Worm (Caenorhabditis elegans) whole organism, young adult: ENCODE results near the gene rbm-26.

Experiments used
- B0035.1 ChIP-seq: sonication (generic microtip); optimal IDR thresholded peaks from 2 replicates; lab custom pipeline; 2016; ENCODE audit warnings: missing genetic modification characterization, mild to moderate bottlenecking, missing compliant biosample characterization, missing genotype, missing genetic modification reagents
- B0261.1 ChIP-seq: sonication (generic microtip); optimal IDR thresholded peaks from 2 replicates; lab custom pipeline; 2016; ENCODE audit warnings: mild to moderate bottlenecking, missing genetic modification characterization, moderate library complexity, missing compliant biosample characterization
- F10E7.11 ChIP-seq: sonication (generic microtip); optimal IDR thresholded peaks from 2 replicates; lab custom pipeline; 2017; ENCODE audit warnings: mild to moderate bottlenecking, missing genetic modification characterization, moderate library complexity, missing compliant biosample characterization
- F22D6.2 ChIP-seq: sonication (generic microtip); optimal IDR thresholded peaks from 2 replicates; lab custom pipeline; 2016; ENCODE audit warnings: mild to moderate bottlenecking, missing genetic modification characterization, missing compliant biosample characterization
- F23B12.7 ChIP-seq: sonication (generic microtip); optimal IDR thresholded peaks from 2 replicates; lab custom pipeline; 2017; ENCODE audit warnings: missing genetic modification characterization, mild to moderate bottlenecking, missing compliant biosample characterization, antibody characterized with exemption, moderate library complexity; ENCODE audit not compliant: insufficient read depth
- F33H1.4 ChIP-seq: fragments of 200-800 bp; sonication (Bioruptor generic); IDR thresholded peaks from 2 replicates; pipeline ENCODE4 v1.3.6; 2022; ENCODE audit warnings: missing genetic modification reagents, missing genetic modification characterization, missing compliant biosample characterization
- F39B2.1 ChIP-seq: fragments of 200-800 bp; sonication (Bioruptor generic); IDR thresholded peaks from 2 replicates; pipeline ENCODE4 v1.3.6; 2022; ENCODE audit warnings: missing genetic modification reagents, missing genetic modification characterization, missing compliant biosample characterization
- F52B5.7 ChIP-seq: sonication (generic microtip); optimal IDR thresholded peaks from 2 replicates; lab custom pipeline; 2016; ENCODE audit warnings: mild to moderate bottlenecking, missing genetic modification characterization, missing compliant biosample characterization
- F57A8.1 ChIP-seq: fragments of 200-800 bp; sonication (Bioruptor generic); optimal IDR thresholded peaks from 2 replicates; lab custom pipeline; 2018; ENCODE audit warnings: mild to moderate bottlenecking, missing genetic modification characterization, moderate library complexity, missing compliant biosample characterization
- F57C9.4 ChIP-seq: sonication (generic microtip); optimal IDR thresholded peaks from 2 replicates; lab custom pipeline; 2017; ENCODE audit warnings: mild to moderate bottlenecking, missing genetic modification characterization, missing compliant biosample characterization
- K11D2.4 ChIP-seq: fragments of 200-800 bp; sonication (Bioruptor generic); IDR thresholded peaks from 2 replicates; pipeline ENCODE4 v1.3.6; 2022; ENCODE audit warnings: missing genetic modification reagents, missing genetic modification characterization, missing compliant biosample characterization
- T07F8.4 ChIP-seq: sonication (generic microtip); optimal IDR thresholded peaks from 2 replicates; lab custom pipeline; 2016; ENCODE audit warnings: mild to moderate bottlenecking, missing genetic modification characterization, moderate library complexity, missing compliant biosample characterization
- Y53F4B.3 ChIP-seq: fragments of 200-800 bp; sonication (Bioruptor generic); IDR thresholded peaks from 2 replicates; pipeline ENCODE4 v1.3.6; 2022; ENCODE audit warnings: missing genetic modification reagents, missing genetic modification characterization, missing compliant biosample characterization
- Y53G8AR.9 ChIP-seq: fragments of 200-800 bp; sonication (Bioruptor generic); conservative IDR thresholded peaks from 2 replicates; pipeline ENCODE4 v1.3.6; 2022; ENCODE audit warnings: missing genetic modification reagents, missing genetic modification characterization, missing compliant biosample characterization
- Y67H2A.10 ChIP-seq: fragments of 200-800 bp; sonication (Bioruptor generic); conservative IDR thresholded peaks from 2 replicates; pipeline ENCODE4 v1.3.6; 2022; ENCODE audit warnings: missing genetic modification reagents, missing genetic modification characterization, missing compliant biosample characterization
- Y95B8A.8 ChIP-seq: fragments of 200-800 bp; sonication (Bioruptor generic); IDR thresholded peaks from 2 replicates; pipeline ENCODE4 v1.3.6; 2022; ENCODE audit warnings: missing genetic modification reagents, missing genetic modification characterization, missing compliant biosample characterization
- aptf-2 ChIP-seq: fragments of 200-800 bp; sonication (Bioruptor generic); conservative IDR thresholded peaks from 2 replicates; pipeline ENCODE4 v1.3.6; 2022; ENCODE audit warnings: missing genetic modification reagents, missing genetic modification characterization, missing compliant biosample characterization
- athp-1 ChIP-seq: sonication (generic microtip); optimal IDR thresholded peaks from 2 replicates; lab custom pipeline; 2017; ENCODE audit warnings: mild to moderate bottlenecking, missing genetic modification characterization, missing compliant biosample characterization
- bed-2 ChIP-seq: fragments of 200-800 bp; sonication (Bioruptor generic); IDR thresholded peaks from 2 replicates; pipeline ENCODE4 v1.3.6; 2022; ENCODE audit warnings: missing genetic modification reagents, missing genetic modification characterization, missing compliant biosample characterization
- cebp-2 ChIP-seq: fragments of 200-800 bp; sonication (Bioruptor generic); IDR thresholded peaks from 2 replicates; pipeline ENCODE4 v1.3.6; 2022; ENCODE audit warnings: missing genetic modification characterization, missing compliant biosample characterization
- ceh-100 ChIP-seq: fragments of 200-800 bp; sonication (Bioruptor generic); IDR thresholded peaks from 2 replicates; pipeline ENCODE4 v1.3.6; 2022; ENCODE audit warnings: missing genetic modification reagents, missing genetic modification characterization, missing compliant biosample characterization
- ceh-40 ChIP-seq: fragments of 200-800 bp; sonication (Bioruptor generic); IDR thresholded peaks from 2 replicates; pipeline ENCODE4 v1.3.6; 2022; ENCODE audit warnings: missing genetic modification characterization, missing compliant biosample characterization
- ceh-91 ChIP-seq: fragments of 200-800 bp; sonication (Bioruptor generic); IDR thresholded peaks from 2 replicates; pipeline ENCODE4 v1.3.6; 2022; ENCODE audit warnings: missing genetic modification reagents, missing genetic modification characterization, missing compliant biosample characterization
- die-1 ChIP-seq: sonication (generic microtip); optimal IDR thresholded peaks from 2 replicates; lab custom pipeline; 2016; ENCODE audit warnings: missing genotype, mild to moderate bottlenecking, missing genetic modification characterization, missing compliant biosample characterization
- dpff-1 ChIP-seq: sonication (generic microtip); optimal IDR thresholded peaks from 2 replicates; lab custom pipeline; 2017; ENCODE audit warnings: mild to moderate bottlenecking, missing genetic modification characterization, missing compliant biosample characterization
- efl-1 ChIP-seq: fragments of 150-350 bp; optimal IDR thresholded peaks from 2 replicates; lab custom pipeline; 2014; ENCODE audit warnings: missing biosample characterization, missing genetic modification reagents, missing genetic modification characterization
- egl-18 ChIP-seq: fragments of 200-800 bp; sonication (Bioruptor generic); IDR thresholded peaks from 2 replicates; pipeline ENCODE4 v1.3.6; 2022; ENCODE audit warnings: missing genetic modification reagents, missing genetic modification characterization, missing compliant biosample characterization
- fkh-3 ChIP-seq: sonication (generic microtip); optimal IDR thresholded peaks from 2 replicates; lab custom pipeline; 2016; ENCODE audit warnings: mild to moderate bottlenecking, missing genetic modification characterization, missing compliant biosample characterization
- him-1 ChIP-seq: sonication (generic microtip); optimal IDR thresholded peaks from 2 replicates; lab custom pipeline; 2016; ENCODE audit warnings: missing genotype, missing genetic modification reagents, missing genetic modification characterization, missing compliant biosample characterization
- hlh-26 ChIP-seq: fragments of 200-800 bp; sonication (Bioruptor generic); conservative IDR thresholded peaks from 2 replicates; pipeline ENCODE4 v1.3.6; 2022; ENCODE audit warnings: missing genetic modification reagents, missing genetic modification characterization, missing compliant biosample characterization
- hrde-1 ChIP-seq: sonication (generic microtip); optimal IDR thresholded peaks from 2 replicates; lab custom pipeline; 2016; ENCODE audit warnings: missing genetic modification characterization, mild to moderate bottlenecking, missing compliant biosample characterization, moderate library complexity, missing genotype, missing genetic modification reagents, borderline replicate concordance
- hsf-1 ChIP-seq: fragments of 200-800 bp; sonication (Bioruptor generic); IDR thresholded peaks from 2 replicates; pipeline ENCODE4 v1.3.6; 2022; ENCODE audit warnings: missing genetic modification reagents, missing genetic modification characterization, missing compliant biosample characterization
- lin-35 ChIP-seq, 3 experiments: fragments of 150-350 bp in 2 of 3; sonication (generic microtip) in 1 of 3; optimal IDR thresholded peaks; 2 replicates each; lab custom pipeline; 2014 to 2018; ENCODE audit warnings: missing biosample characterization in 3 of 3, missing genetic modification characterization in 3 of 3, missing genetic modification reagents in 3 of 3
- madf-3 ChIP-seq: fragments of 200-800 bp; sonication (Bioruptor generic); IDR thresholded peaks from 2 replicates; pipeline ENCODE4 v1.3.6; 2022; ENCODE audit warnings: missing genetic modification reagents, missing genetic modification characterization, missing compliant biosample characterization
- mcd-1 ChIP-seq: fragments of 200-800 bp; sonication (Bioruptor generic); IDR thresholded peaks from 2 replicates; pipeline ENCODE4 v1.3.6; 2022; ENCODE audit warnings: missing genetic modification reagents, missing genetic modification characterization, missing compliant biosample characterization
- mel-28 ChIP-seq: sonication (generic microtip); optimal IDR thresholded peaks from 2 replicates; lab custom pipeline; 2016; ENCODE audit warnings: borderline replicate concordance, mild to moderate bottlenecking, missing genetic modification characterization, missing compliant biosample characterization
- mxl-1 ChIP-seq: sonication (generic microtip); optimal IDR thresholded peaks from 2 replicates; lab custom pipeline; 2016; ENCODE audit warnings: missing genetic modification characterization, missing compliant biosample characterization
- nfya-2 ChIP-seq: fragments of 200-800 bp; sonication (Bioruptor generic); IDR thresholded peaks from 2 replicates; pipeline ENCODE4 v1.3.6; 2022; ENCODE audit warnings: missing genetic modification reagents, missing genetic modification characterization, missing compliant biosample characterization
- nfyb-1 ChIP-seq: fragments of 200-800 bp; sonication (Bioruptor generic); IDR thresholded peaks from 2 replicates; pipeline ENCODE4 v1.3.6; 2022; ENCODE audit warnings: missing genetic modification reagents, missing genetic modification characterization, missing compliant biosample characterization
- nhr-179 ChIP-seq: sonication (generic microtip); optimal IDR thresholded peaks from 2 replicates; lab custom pipeline; 2016; ENCODE audit warnings: mild to moderate bottlenecking, missing genetic modification characterization, missing compliant biosample characterization
- nhr-27 ChIP-seq: fragments of 200-800 bp; sonication (Bioruptor generic); optimal IDR thresholded peaks from 2 replicates; lab custom pipeline; 2018; ENCODE audit warnings: mild to moderate bottlenecking, missing genetic modification characterization, moderate library complexity, missing compliant biosample characterization
- rec-8 ChIP-seq, 2 experiments: sonication (generic microtip); optimal IDR thresholded peaks; 2 replicates each; lab custom pipeline; 2016; ENCODE audit warnings: mild to moderate bottlenecking in 2 of 2, missing genetic modification characterization in 2 of 2, missing genetic modification reagents in 2 of 2, missing genotype in 2 of 2, missing biosample characterization in 1 of 2, missing compliant biosample characterization in 1 of 2, moderate library complexity in 1 of 2
- snpc-3.4 ChIP-seq: sonication (generic microtip); optimal IDR thresholded peaks from 2 replicates; lab custom pipeline; 2017; ENCODE audit warnings: missing genetic modification characterization, mild to moderate bottlenecking, missing compliant biosample characterization, antibody characterized with exemption, moderate library complexity, missing genotype, missing genetic modification reagents
- somi-1 ChIP-seq: fragments of 200-800 bp; sonication (Bioruptor generic); optimal IDR thresholded peaks from 2 replicates; lab custom pipeline; 2018; ENCODE audit warnings: mild to moderate bottlenecking, missing genetic modification characterization, missing compliant biosample characterization
- tbp1 ChIP-seq: fragments of 200-800 bp; sonication (Bioruptor generic); optimal IDR thresholded peaks from 2 replicates; lab custom pipeline; 2018; ENCODE audit warnings: mild to moderate bottlenecking, missing genetic modification characterization, missing compliant biosample characterization
- tbx-9 ChIP-seq: sonication (generic microtip); optimal IDR thresholded peaks from 2 replicates; lab custom pipeline; 2016; ENCODE audit warnings: borderline replicate concordance, missing genetic modification characterization, inconsistent platforms, missing compliant biosample characterization
- zfh-2 ChIP-seq: fragments of 200-800 bp; sonication (Bioruptor generic); conservative IDR thresholded peaks from 2 replicates; pipeline ENCODE4 v1.3.6; 2022; ENCODE audit warnings: missing genetic modification reagents, missing genetic modification characterization, missing compliant biosample characterization
- ztf-22 ChIP-seq: fragments of 200-800 bp; sonication (Bioruptor generic); optimal IDR thresholded peaks from 2 replicates; lab custom pipeline; 2018; ENCODE audit warnings: mild to moderate bottlenecking, missing genetic modification characterization, moderate library complexity, missing compliant biosample characterization
- ztf-28 ChIP-seq: fragments of 200-800 bp; sonication (Bioruptor generic); IDR thresholded peaks from 2 replicates; pipeline ENCODE4 v1.3.6; 2022; ENCODE audit warnings: missing genetic modification reagents, missing genetic modification characterization, missing compliant biosample characterization

Gene rbm-26

DNA sequence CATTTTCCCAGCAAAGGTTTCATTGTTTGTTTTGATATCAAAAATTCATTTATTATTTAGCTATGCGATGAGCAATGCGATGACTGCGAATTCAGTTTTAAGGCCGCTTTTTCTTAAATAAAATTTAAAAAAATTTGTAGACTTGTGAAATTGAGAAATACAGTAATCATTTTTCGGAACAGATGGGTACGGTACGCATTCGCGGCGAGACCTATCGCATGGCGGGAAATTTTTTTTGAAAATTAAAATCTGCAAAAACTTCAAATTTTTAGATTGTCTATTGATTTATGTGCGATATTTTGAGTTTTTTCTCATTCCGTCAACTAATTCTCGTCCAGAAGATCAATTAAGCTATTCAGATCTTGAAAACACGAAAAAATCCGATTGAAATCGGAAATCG is 47.8 kb upstream of the rbm-26 start (continued):
- no peak for TF ChIP-seq F39B2.1
- TF ChIP-seq egl-18 (GFP tag; lab: Robert Waterston, UW), result no peak
- TF ChIP-seq aptf-2 (GFP tag; lab: Robert Waterston, UW), result no peak
- no peak for TF ChIP-seq Y53F4B.3
- TF ChIP-seq rec-8 (tag; optimal IDR thresholded peaks at IDR 0.05; lab: Kevin White, UChicago), result no peak
- peak; percentile 85 for TF ChIP-seq snpc-3.4 (tag; lab: Kevin White, UChicago)
- TF ChIP-seq F52B5.7 (tag; lab: Kevin White, UChicago), result no peak
- no peak for TF ChIP-seq F22D6.2 (tag; lab: Kevin White, UChicago)
- no peak for TF ChIP-seq mel-28 (tag; lab: Kevin White, UChicago)
- no peak for TF ChIP-seq F23B12.7 (tag; lab: Kevin White, UChicago)
- TF ChIP-seq tbx-9 (tag; lab: Kevin White, UChicago), result no peak
- TF ChIP-seq mxl-1 (tag; lab: Kevin White, UChicago), result no peak
- peak; percentile 100 for TF ChIP-seq efl-1 (GFP tag; lab: Kevin White, UChicago)
- no peak for TF ChIP-seq ztf-28 (GFP tag; lab: Robert Waterston, UW)
- TF ChIP-seq nfya-2 (GFP tag; lab: Robert Waterston, UW), result no peak
- peak; percentile 83 for TF ChIP-seq Y95B8A.8 (GFP tag; lab: Robert Waterston, UW)
- peak in 2 of 3 experiments; percentile 25 to 88 for TF ChIP-seq lin-35 (GFP tag; optimal IDR thresholded peaks at IDR 0.05; lab: Kevin White, UChicago)
- no peak for TF ChIP-seq him-1 (tag; lab: Kevin White, UChicago)
- no peak for TF ChIP-seq Y67H2A.10 (GFP tag; lab: Robert Waterston, UW)
- no peak for TF ChIP-seq nhr-179
- peak; percentile 64 for TF ChIP-seq tbp1 (GFP tag; lab: Kevin White, UChicago)
- peak; percentile 83 for TF ChIP-seq Y53G8AR.9 (GFP tag; lab: Robert Waterston, UW)
- peak; percentile 39 for TF ChIP-seq ceh-100 (GFP tag; lab: Robert Waterston, UW)
- peak; percentile 97 for TF ChIP-seq ceh-91 (GFP tag; lab: Robert Waterston, UW)
- TF ChIP-seq dpff-1, result no peak
- no peak for TF ChIP-seq F10E7.11 (tag; lab: Kevin White, UChicago)
- no peak for TF ChIP-seq die-1 (tag; lab: Kevin White, UChicago)
- TF ChIP-seq fkh-3 (tag; lab: Kevin White, UChicago), result no peak
- peak; percentile 56 for TF ChIP-seq athp-1
- TF ChIP-seq F57C9.4 (tag; lab: Kevin White, UChicago), result no peak
- no peak for TF ChIP-seq T07F8.4 (tag; lab: Kevin White, UChicago)
- TF ChIP-seq hrde-1 (tag; lab: Kevin White, UChicago), result peak; percentile 56
- TF ChIP-seq B0261.1 (tag; lab: Kevin White, UChicago), result no peak
- TF ChIP-seq ztf-22 (GFP tag; lab: Kevin White, UChicago), result no peak
- no peak for TF ChIP-seq ceh-40 (GFP tag; lab: Robert Waterston, UW)
- TF ChIP-seq F33H1.4 (GFP tag; lab: Robert Waterston, UW), result peak; percentile 99
- TF ChIP-seq F57A8.1 (GFP tag; lab: Kevin White, UChicago), result no peak
- no peak for TF ChIP-seq bed-2 (GFP tag; lab: Robert Waterston, UW)
- peak; percentile 56; the same call in 1 of the 2 replicates for TF ChIP-seq madf-3 (GFP tag; lab: Robert Waterston, UW)
- TF ChIP-seq mcd-1, result peak; percentile 66
- no peak for TF ChIP-seq zfh-2 (GFP tag; lab: Robert Waterston, UW)
- no peak for TF ChIP-seq nfyb-1
- no peak for TF ChIP-seq K11D2.4 (GFP tag; lab: Robert Waterston, UW)
- TF ChIP-seq somi-1, result no peak
- TF ChIP-seq cebp-2 (GFP tag; lab: Robert Waterston, UW), result no peak
- TF ChIP-seq nhr-27 (tag; lab: Kevin White, UChicago), result no peak
- TF ChIP-seq B0035.1, result no peak
- TF ChIP-seq hsf-1 (GFP tag; lab: Robert Waterston, UW), result peak; percentile 84
- no peak for TF ChIP-seq hlh-26 (GFP tag; lab: Robert Waterston, UW)
